Worm (Caenorhabditis elegans) whole organism, L4 larva: ENCODE measurements around the gene pdhk-2.
A peak's percentile ranks its signal among the peaks of the same experiment; 100 is the strongest.

Experiments
- F26F4.8 ChIP-seq: fragments of 200-800 bp; sonication (Bioruptor generic); conservative IDR thresholded peaks from 2 replicates; pipeline ENCODE4 v1.3.6; 2022; ENCODE audit warnings: missing genetic modification characterization, missing compliant biosample characterization
- T26A8.4 ChIP-seq: fragments of 200-800 bp; sonication (Bioruptor generic); IDR thresholded peaks from 2 replicates; pipeline ENCODE4 v1.3.6; 2022; ENCODE audit warnings: missing genetic modification characterization, missing compliant biosample characterization
- Y5F2A.4 ChIP-seq: fragments of 200-800 bp; sonication (Bioruptor generic); optimal IDR thresholded peaks from 2 replicates; lab custom pipeline; 2018; ENCODE audit warnings: mild to moderate bottlenecking, missing genetic modification characterization, missing compliant biosample characterization
- aha-1 ChIP-seq: fragments of 150-350 bp; peaks from one replicate; lab custom pipeline; 2014; ENCODE audit warnings: missing biosample characterization, missing genetic modification characterization
- aly-2 ChIP-seq: sonication (generic microtip); optimal IDR thresholded peaks from 2 replicates; lab custom pipeline; 2018; ENCODE audit warnings: missing biosample characterization, missing genetic modification characterization
- ceh-20 ChIP-seq: fragments of 200-800 bp; sonication (Bioruptor generic); IDR thresholded peaks from 2 replicates; pipeline ENCODE4 v1.3.6; 2022; ENCODE audit warnings: missing genetic modification reagents, missing genetic modification characterization, missing compliant biosample characterization
- ceh-32 ChIP-seq: sonication (generic microtip); optimal IDR thresholded peaks from 2 replicates; lab custom pipeline; 2016; ENCODE audit warnings: mild to moderate bottlenecking, missing genetic modification characterization, missing compliant biosample characterization; ENCODE audit not compliant: poor library complexity
- daf-16 ChIP-seq, 3 experiments: sonication (generic microtip); optimal IDR thresholded peaks; 2 replicates each; lab custom pipeline; 2016 to 2017; ENCODE audit warnings: missing genetic modification characterization in 3 of 3, missing genetic modification reagents in 3 of 3, mild to moderate bottlenecking in 2 of 3, missing compliant biosample characterization in 2 of 3, missing biosample characterization in 1 of 3, moderate library complexity in 1 of 3
- dmd-6 ChIP-seq: fragments of 200-800 bp; sonication (Bioruptor generic); IDR thresholded peaks from 2 replicates; pipeline ENCODE4 v1.3.6; 2022; ENCODE audit warnings: missing genetic modification reagents, missing genetic modification characterization, missing compliant biosample characterization
- dmd-8 ChIP-seq: fragments of 200-800 bp; sonication (Bioruptor generic); IDR thresholded peaks from 2 replicates; pipeline ENCODE4 v1.3.6; 2022; ENCODE audit warnings: missing genetic modification characterization, missing compliant biosample characterization
- dpl-1 ChIP-seq: fragments of 150-350 bp; optimal IDR thresholded peaks from 2 replicates; lab custom pipeline; 2014; ENCODE audit warnings: missing biosample characterization, missing genetic modification reagents, missing genetic modification characterization
- dve-1 ChIP-seq: sonication (generic microtip); optimal IDR thresholded peaks from 2 replicates; lab custom pipeline; 2017; ENCODE audit warnings: antibody characterized with exemption, mild to moderate bottlenecking, missing genetic modification characterization, missing compliant biosample characterization; ENCODE audit not compliant: insufficient read depth
- fkh-10 ChIP-seq: fragments of 150-350 bp; optimal IDR thresholded peaks from 2 replicates; lab custom pipeline; 2014; ENCODE audit warnings: missing biosample characterization, missing genetic modification reagents, missing genetic modification characterization
- hif-1 ChIP-seq, 2 experiments: sonication (generic microtip); optimal IDR thresholded peaks; 2 replicates each; lab custom pipeline; 2016 to 2017; ENCODE audit warnings: missing compliant biosample characterization in 2 of 2, missing genetic modification characterization in 2 of 2, missing genetic modification reagents in 2 of 2, missing genotype in 2 of 2, mild to moderate bottlenecking in 1 of 2
- hlh-11 ChIP-seq: fragments of 200-800 bp; sonication (Bioruptor generic); optimal IDR thresholded peaks from 2 replicates; lab custom pipeline; 2018; ENCODE audit warnings: mild to moderate bottlenecking, missing genetic modification characterization, missing compliant biosample characterization
- hlh-30 ChIP-seq: sonication (generic microtip); optimal IDR thresholded peaks from 2 replicates; lab custom pipeline; 2017; ENCODE audit warnings: antibody characterized with exemption, mild to moderate bottlenecking, missing genetic modification characterization, missing compliant biosample characterization; ENCODE audit not compliant: insufficient read depth
- lim-7 ChIP-seq: fragments of 200-800 bp; sonication (Bioruptor generic); IDR thresholded peaks from 2 replicates; pipeline ENCODE4 v1.3.6; 2022; ENCODE audit warnings: missing genetic modification characterization, missing compliant biosample characterization
- lir-3 ChIP-seq: sonication (generic microtip); optimal IDR thresholded peaks from 2 replicates; lab custom pipeline; 2016; ENCODE audit warnings: mild to moderate bottlenecking, missing genetic modification characterization, missing compliant biosample characterization
- lsy-2 ChIP-seq, 2 experiments: fragments of 150-350 bp in 1 of 2; sonication (generic microtip) in 1 of 2; optimal IDR thresholded peaks; 2 replicates each; lab custom pipeline; 2014 to 2017; ENCODE audit warnings: missing biosample characterization in 2 of 2, missing genetic modification characterization in 2 of 2
- mdl-1 ChIP-seq, 2 experiments: fragments of 150-350 bp in 1 of 2; sonication (generic microtip) in 1 of 2; optimal IDR thresholded peaks; 2 replicates each; lab custom pipeline; 2014 to 2017; ENCODE audit warnings: missing biosample characterization in 2 of 2, missing genetic modification characterization in 2 of 2
- mdt-29 ChIP-seq: fragments of 200-800 bp; sonication (Bioruptor generic); IDR thresholded peaks from 2 replicates; pipeline ENCODE4 v1.3.6; 2022; ENCODE audit warnings: missing genetic modification reagents, missing genetic modification characterization, missing compliant biosample characterization
- mep-1 ChIP-seq: fragments of 150-350 bp; sonication (generic microtip); optimal IDR thresholded peaks from 3 replicates; lab custom pipeline; 2014; ENCODE audit warnings: missing biosample characterization, missing genetic modification characterization
- mes-2 ChIP-seq: sonication (generic microtip); optimal IDR thresholded peaks from 2 replicates; lab custom pipeline; 2016; ENCODE audit warnings: missing genotype, mild to moderate bottlenecking, missing genetic modification characterization, missing compliant biosample characterization; ENCODE audit not compliant: poor library complexity, severe bottlenecking
- mxl-3 ChIP-seq: fragments of 200-800 bp; sonication (Bioruptor generic); optimal IDR thresholded peaks from 2 replicates; lab custom pipeline; 2018; ENCODE audit warnings: mild to moderate bottlenecking, missing genetic modification characterization, missing compliant biosample characterization
- nhr-11 ChIP-seq: fragments of 150-350 bp; optimal IDR thresholded peaks from 2 replicates; lab custom pipeline; 2014; ENCODE audit warnings: missing biosample characterization, missing genetic modification characterization
- nhr-111 ChIP-seq: fragments of 200-800 bp; sonication (Bioruptor generic); optimal IDR thresholded peaks from 2 replicates; lab custom pipeline; 2018; ENCODE audit warnings: mild to moderate bottlenecking, missing genetic modification characterization, missing compliant biosample characterization
- nhr-28 ChIP-seq: fragments of 150-350 bp; optimal IDR thresholded peaks from 2 replicates; lab custom pipeline; 2014; ENCODE audit warnings: missing biosample characterization, missing genetic modification characterization
- nhr-48 ChIP-seq: sonication (generic microtip); optimal IDR thresholded peaks from 2 replicates; lab custom pipeline; 2016; ENCODE audit warnings: mild to moderate bottlenecking, missing genetic modification characterization, missing compliant biosample characterization
- nhr-76 ChIP-seq: fragments of 150-350 bp; optimal IDR thresholded peaks from 2 replicates; lab custom pipeline; 2014; ENCODE audit warnings: missing biosample characterization, missing genetic modification characterization
- php-3 ChIP-seq: fragments of 200-800 bp; sonication (Bioruptor generic); IDR thresholded peaks from 2 replicates; pipeline ENCODE4 v1.3.6; 2022; ENCODE audit warnings: missing genetic modification reagents, missing genetic modification characterization, missing compliant biosample characterization
- rbr-2 ChIP-seq: sonication (generic microtip); optimal IDR thresholded peaks from 2 replicates; lab custom pipeline; 2016; ENCODE audit warnings: missing genotype, missing genetic modification characterization, missing compliant biosample characterization
- unc-62 ChIP-seq, 3 experiments: fragments of 150-350 bp in 1 of 3; sonication (generic microtip); optimal IDR thresholded peaks in 2 of 3; peaks in 1 of 3; 1 replicate in 1 of 3; 2 replicates in 2 of 3; lab custom pipeline; 2014 to 2017; ENCODE audit warnings: missing biosample characterization in 3 of 3, missing genetic modification characterization in 3 of 3, missing genetic modification reagents in 3 of 3, missing genotype in 1 of 3
- vab-7 ChIP-seq: fragments of 200-800 bp; sonication (Bioruptor generic); IDR thresholded peaks from 2 replicates; pipeline ENCODE4 v1.3.6; 2022; ENCODE audit warnings: missing genetic modification reagents, missing genetic modification characterization, missing compliant biosample characterization

Gene pdhk-2

ce11 chrIII:8782744-8783143 lies 41.5 kb upstream of the pdhk-2 start (continued):
- no peak for TF ChIP-seq fkh-10 (GFP tag; lab: Kevin White, UChicago)

DNA sequence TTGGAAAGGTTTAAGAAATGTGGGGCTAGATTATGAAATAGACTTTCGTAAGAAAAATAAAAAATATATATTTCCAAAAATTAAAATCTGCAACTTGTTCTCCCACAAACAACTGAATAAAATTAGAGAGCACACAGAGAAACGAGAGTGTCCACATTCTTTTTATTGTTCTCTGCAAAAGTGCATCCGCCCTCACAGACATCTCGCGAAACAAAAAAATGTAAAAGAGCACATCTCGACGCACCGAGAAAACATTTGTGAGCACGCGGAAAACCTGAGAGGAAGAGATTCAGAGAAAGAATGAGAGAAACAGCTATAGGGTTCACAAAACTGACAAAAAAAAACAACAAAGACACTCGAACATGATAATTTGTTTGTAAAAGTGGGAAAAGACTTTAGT lies 40.9 kb upstream of the pdhk-2 start:
- 0 out of 2 replicates have a peak, but pooled peaks have one; percentile 20 for TF ChIP-seq dmd-6 (GFP tag; lab: Robert Waterston, UW)
- peak in 1 of 2 experiments; percentile 47 for TF ChIP-seq lsy-2 (tag; optimal IDR thresholded peaks at IDR 0.05; lab: Kevin White, UChicago)
- TF ChIP-seq aly-2, result no peak
- no peak for TF ChIP-seq F26F4.8 (GFP tag; lab: Robert Waterston, UW)
- no peak for TF ChIP-seq Y5F2A.4
- TF ChIP-seq mdl-1 (tag; optimal IDR thresholded peaks at IDR 0.05; lab: Kevin White, UChicago), result peak in 1 of 2 experiments; percentile 45
- no peak for TF ChIP-seq fkh-10 (GFP tag; lab: Kevin White, UChicago)
- TF ChIP-seq rbr-2, result peak; percentile 1
- TF ChIP-seq dpl-1 (GFP tag; lab: Kevin White, UChicago), result peak; percentile 12
- peak; percentile 4 for TF ChIP-seq nhr-11 (tag; lab: Kevin White, UChicago)
- TF ChIP-seq daf-16 (GFP tag; optimal IDR thresholded peaks at IDR 0.05; lab: Kevin White, UChicago), result peak in 1 of 2 experiments; percentile 4
- no peak for TF ChIP-seq daf-16 (tag; optimal IDR thresholded peaks at IDR 0.05; lab: Kevin White, UChicago)
- TF ChIP-seq hlh-11 (tag; lab: Kevin White, UChicago), result peak; percentile 2
- TF ChIP-seq hlh-30 (tag; lab: Kevin White, UChicago), result peak; percentile 52
- TF ChIP-seq unc-62 (GFP tag; optimal IDR thresholded peaks at IDR 0.05 in 1 of 2; lab: Kevin White, UChicago), result peak in 1 of 2 experiments; percentile 93
- TF ChIP-seq unc-62 (tag; optimal IDR thresholded peaks at IDR 0.05; lab: Kevin White, UChicago), result no peak

DNA sequence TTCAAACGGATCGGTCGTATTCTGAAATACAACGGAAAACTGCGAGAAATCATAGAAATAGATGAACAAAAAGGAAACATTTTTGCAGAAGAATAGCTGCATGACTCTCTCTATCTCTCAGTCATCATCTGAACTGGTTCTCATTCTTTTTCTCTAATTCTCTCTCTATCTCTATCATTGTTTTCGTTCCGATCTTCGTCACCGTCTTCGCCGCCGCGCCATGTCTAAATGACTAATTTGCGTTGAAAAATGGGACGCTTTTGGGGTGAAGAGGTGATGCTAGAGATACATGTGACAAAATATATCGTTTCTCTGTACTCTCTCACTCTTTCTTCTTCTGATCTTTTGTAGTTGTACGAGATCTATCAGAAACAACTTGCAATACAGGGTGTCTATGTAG lies 39.3 kb upstream of the pdhk-2 start:
- TF ChIP-seq mep-1 (tag; lab: Kevin White, UChicago) (peak; percentile 50), nhr-76 (tag; lab: Kevin White, UChicago) (no peak), dve-1 (tag; lab: Kevin White, UChicago) (peak; percentile 33), dmd-6 (GFP tag; lab: Robert Waterston, UW) (peak; percentile 45; the same call in 1 of the 2 replicates), lim-7 (GFP tag; lab: Robert Waterston, UW) (no peak), hlh-11 (tag; lab: Kevin White, UChicago) (peak; percentile 89), lir-3 (tag; lab: Kevin White, UChicago) (no peak), aha-1 (tag; lab: Kevin White, UChicago) (peak; percentile 18), nhr-11 (tag; lab: Kevin White, UChicago) (peak; percentile 48), ceh-20 (0 out of 2 replicates have a peak, but pooled peaks have one; percentile 8), T26A8.4 (GFP tag; lab: Robert Waterston, UW) (no peak), lsy-2 (tag; optimal IDR thresholded peaks at IDR 0.05; lab: Kevin White, UChicago) (peak in 1 of 2 experiments; percentile 43), mes-2 (tag; lab: Kevin White, UChicago) (peak; percentile 9), nhr-111 (no peak), hlh-30 (tag; lab: Kevin White, UChicago) (peak; percentile 84), php-3 (no peak), nhr-28 (tag; lab: Kevin White, UChicago) (peak; percentile 81), unc-62 (GFP tag; optimal IDR thresholded peaks at IDR 0.05 in 1 of 2; lab: Kevin White, UChicago) (peak in 1 of 2 experiments; percentile 99), unc-62 (tag; optimal IDR thresholded peaks at IDR 0.05; lab: Kevin White, UChicago) (no peak), mdl-1 (tag; optimal IDR thresholded peaks at IDR 0.05; lab: Kevin White, UChicago) (peak; percentile 49 to 89), mxl-3 (GFP tag; lab: Kevin White, UChicago) (peak; percentile 74), nhr-48 (tag; lab: Kevin White, UChicago) (peak; percentile 52)

- TF ChIP-seq dmd-6 (GFP tag; lab: Robert Waterston, UW) (no peak), hif-1 (tag; optimal IDR thresholded peaks at IDR 0.05; lab: Kevin White, UChicago) (no peak), dmd-8 (GFP tag; lab: Robert Waterston, UW) (no peak), mdt-29 (no peak), ceh-32 (no peak), vab-7 (GFP tag; lab: Robert Waterston, UW) (no peak), nhr-11 (tag; lab: Kevin White, UChicago) (no peak), aha-1 (tag; lab: Kevin White, UChicago) (peak; percentile 66)
- TF ChIP-seq, all 104 proteins: peak for 1
These were observed 38.7 kb upstream of the pdhk-2 start, which contains the start of gene K02D10.4 for ce11 chrIII:8779912-8780311. K02D10.4 (minus strand) TSS chrIII:8780012.
